Fruit fly (Drosophila melanogaster) whole organism, embryonic: ENCODE measurements around the gene CG10486.

Experiments
- Atf6 ChIP-seq: fragments of 200-800 bp; sonication (Bioruptor generic); IDR thresholded peaks from 2 replicates; pipeline ENCODE4 v1.3.6; 2022; ENCODE audit warnings: missing biosample characterization, missing genetic modification characterization
- BEAF-32 ChIP-seq: fragments of 200-800 bp; sonication (Bioruptor generic); optimal IDR thresholded peaks from 3 replicates; lab custom pipeline; 2017; ENCODE audit warnings: missing biosample characterization, missing genetic modification characterization, mild to moderate bottlenecking, moderate library complexity, missing genetic modification reagents
- CG13287 ChIP-seq: fragments of 200-800 bp; sonication (Bioruptor generic); IDR thresholded peaks from 2 replicates; pipeline ENCODE4 v1.3.6; 2022; ENCODE audit warnings: missing biosample characterization, missing genetic modification characterization; ENCODE audit not compliant: partially characterized antibody
- CG13424 ChIP-seq: fragments of 200-800 bp; sonication (Bioruptor generic); optimal IDR thresholded peaks from 2 replicates; lab custom pipeline; 2019; ENCODE audit warnings: missing biosample characterization, mild to moderate bottlenecking, missing genetic modification characterization, moderate library complexity
- CG14710 ChIP-seq: fragments of 200-800 bp; sonication (Bioruptor generic); optimal IDR thresholded peaks from 3 replicates; lab custom pipeline; 2019; ENCODE audit warnings: missing biosample characterization, mild to moderate bottlenecking, missing genetic modification characterization, moderate library complexity
- CG15269 ChIP-seq: fragments of 200-800 bp; sonication (Bioruptor generic); optimal IDR thresholded peaks from 2 replicates; lab custom pipeline; 2018; ENCODE audit warnings: missing biosample characterization, mild to moderate bottlenecking, missing genetic modification characterization, moderate library complexity
- CG15514 ChIP-seq: fragments of 200-800 bp; sonication (Bioruptor generic); optimal IDR thresholded peaks from 3 replicates; lab custom pipeline; 2017; ENCODE audit warnings: missing biosample characterization, missing genetic modification characterization, mild to moderate bottlenecking, moderate library complexity, missing genetic modification reagents
- CG1603 ChIP-seq: fragments of 200-800 bp; sonication (Bioruptor generic); optimal IDR thresholded peaks from 2 replicates; lab custom pipeline; 2019; ENCODE audit warnings: missing biosample characterization, mild to moderate bottlenecking, missing genetic modification characterization, moderate library complexity
- CG17829 ChIP-seq: fragments of 200-800 bp; optimal IDR thresholded peaks from 2 replicates; lab custom pipeline; 2019; ENCODE audit warnings: missing biosample characterization, mild to moderate bottlenecking, missing genetic modification characterization, moderate library complexity
- CG2116 ChIP-seq: fragments of 200-800 bp; sonication (Bioruptor generic); optimal IDR thresholded peaks from 3 replicates; lab custom pipeline; 2018; ENCODE audit warnings: missing biosample characterization, mild to moderate bottlenecking, missing genetic modification characterization
- CG33213 ChIP-seq: fragments of 200-800 bp; sonication (Bioruptor generic); optimal IDR thresholded peaks from 3 replicates; lab custom pipeline; 2016; ENCODE audit warnings: missing biosample characterization, missing genetic modification characterization
- CG4282 ChIP-seq: fragments of 200-800 bp; sonication (Bioruptor generic); optimal IDR thresholded peaks from 2 replicates; lab custom pipeline; 2016; ENCODE audit warnings: missing biosample characterization, missing genetic modification characterization
- CG4617 ChIP-seq: fragments of 200-800 bp; sonication (Bioruptor generic); optimal IDR thresholded peaks from 3 replicates; lab custom pipeline; 2016; ENCODE audit warnings: missing biosample characterization, missing genetic modification characterization, borderline replicate concordance
- CG9797 ChIP-seq: fragments of 200-800 bp; sonication (Bioruptor generic); optimal IDR thresholded peaks from 3 replicates; lab custom pipeline; 2018; ENCODE audit warnings: missing biosample characterization, mild to moderate bottlenecking, missing genetic modification characterization
- CHES-1-like ChIP-seq: fragments of 200-800 bp; sonication (Bioruptor generic); optimal IDR thresholded peaks from 2 replicates; lab custom pipeline; 2016; ENCODE audit warnings: missing biosample characterization, missing genetic modification characterization
- CoRest ChIP-seq: fragments of 200-800 bp; sonication (Bioruptor generic); optimal IDR thresholded peaks from 3 replicates; lab custom pipeline; 2018; ENCODE audit warnings: missing biosample characterization, mild to moderate bottlenecking, missing genetic modification characterization, moderate library complexity
- D ChIP-seq, 2 experiments: fragments of 200-800 bp in 1 of 2; fragments of >200 bp in 1 of 2; sonication (Bioruptor generic) in 1 of 2; optimal IDR thresholded peaks; 2 replicates in 1 of 2; 3 replicates in 1 of 2; lab custom pipeline; 2017; ENCODE audit warnings: mild to moderate bottlenecking in 1 of 2, missing biosample characterization in 1 of 2, missing genetic modification characterization in 1 of 2, missing genetic modification reagents in 1 of 2
- Dp ChIP-seq: fragments of 200-800 bp; sonication (Bioruptor generic); optimal IDR thresholded peaks from 2 replicates; lab custom pipeline; 2018; ENCODE audit warnings: missing biosample characterization, mild to moderate bottlenecking, missing genetic modification characterization, moderate library complexity
- E2f2 ChIP-seq: fragments of 200-800 bp; sonication (Bioruptor generic); IDR thresholded peaks from 2 replicates; pipeline ENCODE4 v1.3.6; 2022; ENCODE audit warnings: missing biosample characterization, missing genetic modification characterization
- H2.0 ChIP-seq: fragments of 200-800 bp; sonication (Bioruptor generic); IDR thresholded peaks from 2 replicates; pipeline ENCODE4 v1.3.6; 2022; ENCODE audit warnings: missing biosample characterization, missing genetic modification characterization
- Lhr ChIP-seq: fragments of 200-800 bp; sonication (Bioruptor generic); optimal IDR thresholded peaks from 3 replicates; lab custom pipeline; 2017; ENCODE audit warnings: mild to moderate bottlenecking, missing biosample characterization, missing genetic modification reagents, missing genetic modification characterization
- MBD-R2 ChIP-seq: fragments of 200-800 bp; sonication (Bioruptor generic); IDR thresholded peaks from 2 replicates; pipeline ENCODE4 v1.3.6; 2022; ENCODE audit warnings: missing biosample characterization, missing genetic modification characterization
- MESR4 ChIP-seq: fragments of 200-800 bp; sonication (Bioruptor generic); optimal IDR thresholded peaks from 2 replicates; lab custom pipeline; 2018; ENCODE audit warnings: missing biosample characterization, mild to moderate bottlenecking, missing genetic modification characterization, moderate library complexity
- Med ChIP-seq: fragments of 200-800 bp; sonication (Bioruptor generic); peaks from one replicate; lab custom pipeline; 2016; ENCODE audit warnings: missing biosample characterization, missing genetic modification characterization, mild to moderate bottlenecking, inconsistent platforms, moderate library complexity
- Myb ChIP-seq: fragments of 200-800 bp; sonication (Bioruptor generic); optimal IDR thresholded peaks from 2 replicates; lab custom pipeline; 2016; ENCODE audit warnings: missing biosample characterization, missing genetic modification characterization
- NK7.1 ChIP-seq: fragments of 200-800 bp; sonication (Bioruptor generic); optimal IDR thresholded peaks from 3 replicates; lab custom pipeline; 2016; ENCODE audit warnings: missing biosample characterization, missing genetic modification characterization
- Nf-YC ChIP-seq: fragments of 200-800 bp; optimal IDR thresholded peaks from 3 replicates; lab custom pipeline; 2019; ENCODE audit warnings: missing biosample characterization, mild to moderate bottlenecking, missing genetic modification characterization, moderate library complexity
- Pdp1 ChIP-seq, 2 experiments: fragments of 200-800 bp; sonication (Bioruptor generic); optimal IDR thresholded peaks; 3 replicates each; lab custom pipeline; 2016; ENCODE audit warnings: missing biosample characterization in 2 of 2, missing genetic modification characterization in 2 of 2, mild to moderate bottlenecking in 1 of 2, moderate library complexity in 1 of 2
- Rfx ChIP-seq: fragments of 200-800 bp; sonication (Bioruptor generic); IDR thresholded peaks from 2 replicates; pipeline ENCODE4 v1.3.6; 2022; ENCODE audit warnings: missing biosample characterization, missing genetic modification characterization
- Side ChIP-seq: fragments of 200-800 bp; sonication (Bioruptor generic); optimal IDR thresholded peaks from 2 replicates; lab custom pipeline; 2016; ENCODE audit warnings: missing biosample characterization, missing genetic modification characterization
- Sin3A ChIP-seq: fragments of >200 bp; optimal IDR thresholded peaks from 2 replicates; lab custom pipeline; 2018
- YL-1 ChIP-seq: fragments of 200-800 bp; sonication (Bioruptor generic); optimal IDR thresholded peaks from 3 replicates; lab custom pipeline; 2017; ENCODE audit warnings: missing biosample characterization, mild to moderate bottlenecking, missing genetic modification characterization
- az2 ChIP-seq: fragments of 200-800 bp; sonication (Bioruptor generic); optimal IDR thresholded peaks from 3 replicates; lab custom pipeline; 2016; ENCODE audit warnings: missing biosample characterization, missing genetic modification characterization
- ci ChIP-seq: fragments of 200-800 bp; sonication (Bioruptor generic); IDR thresholded peaks from 3 replicates; pipeline ENCODE4 v1.3.6; 2022; ENCODE audit warnings: missing biosample characterization, missing genetic modification characterization
- crp ChIP-seq, 2 experiments: fragments of 200-800 bp; sonication (Bioruptor generic); optimal IDR thresholded peaks; 2 replicates in 1 of 2; 3 replicates in 1 of 2; lab custom pipeline; 2017; ENCODE audit warnings: missing biosample characterization in 2 of 2, missing genetic modification characterization in 2 of 2, mild to moderate bottlenecking in 1 of 2, moderate library complexity in 1 of 2
- eyg ChIP-seq: fragments of 200-800 bp; sonication (Bioruptor generic); optimal IDR thresholded peaks from 3 replicates; lab custom pipeline; 2016; ENCODE audit warnings: missing biosample characterization, missing genetic modification characterization
- gfzf ChIP-seq: fragments of 200-800 bp; sonication (Bioruptor generic); optimal IDR thresholded peaks from 2 replicates; lab custom pipeline; 2016; ENCODE audit warnings: missing biosample characterization, mild to moderate bottlenecking, missing genetic modification characterization, moderate library complexity
- lab ChIP-seq: fragments of 200-800 bp; sonication (Bioruptor generic); optimal IDR thresholded peaks from 3 replicates; lab custom pipeline; 2017; ENCODE audit warnings: missing biosample characterization, missing genetic modification characterization, mild to moderate bottlenecking, moderate library complexity, missing genetic modification reagents
- lola ChIP-seq, 3 experiments: fragments of >200 bp in 2 of 3; fragments of 200-800 bp in 1 of 3; sonication (Bioruptor generic) in 1 of 3; optimal IDR thresholded peaks; 2 replicates each; lab custom pipeline; 2017 to 2019; ENCODE audit warnings: missing biosample characterization in 3 of 3, missing genetic modification characterization in 3 of 3, mild to moderate bottlenecking in 1 of 3, moderate library complexity in 1 of 3
- phol ChIP-seq: fragments of 200-800 bp; sonication (Bioruptor generic); optimal IDR thresholded peaks from 3 replicates; lab custom pipeline; 2018; ENCODE audit warnings: missing biosample characterization, mild to moderate bottlenecking, missing genetic modification characterization, moderate library complexity
- pzg ChIP-seq: fragments of 200-800 bp; sonication (Bioruptor generic); optimal IDR thresholded peaks from 3 replicates; lab custom pipeline; 2018; ENCODE audit warnings: missing biosample characterization, mild to moderate bottlenecking, missing genetic modification characterization, moderate library complexity
- row ChIP-seq: fragments of 200-800 bp; sonication (Bioruptor generic); IDR thresholded peaks from 3 replicates; pipeline ENCODE4 v1.3.6; 2022; ENCODE audit warnings: missing biosample characterization, missing genetic modification characterization
- sens ChIP-seq: fragments of 200-800 bp; sonication (Bioruptor generic); peaks from one replicate; lab custom pipeline; 2016; ENCODE audit warnings: missing biosample characterization, missing genetic modification characterization
- stwl ChIP-seq: fragments of 200-800 bp; sonication (Bioruptor generic); optimal IDR thresholded peaks from 3 replicates; lab custom pipeline; 2018; ENCODE audit warnings: missing biosample characterization, mild to moderate bottlenecking, missing genetic modification characterization, moderate library complexity
- tgo ChIP-seq: fragments of 200-800 bp; sonication (Bioruptor generic); IDR thresholded peaks from 3 replicates; pipeline ENCODE4 v1.3.6; 2022; ENCODE audit warnings: missing biosample characterization, missing genetic modification characterization
- trem ChIP-seq: fragments of 200-800 bp; optimal IDR thresholded peaks from 3 replicates; lab custom pipeline; 2019; ENCODE audit warnings: missing biosample characterization, mild to moderate bottlenecking, missing genetic modification characterization, moderate library complexity
- yki ChIP-seq: fragments of >200 bp; optimal IDR thresholded peaks from 3 replicates; lab custom pipeline; 2018

CG10486 gene

DNA sequence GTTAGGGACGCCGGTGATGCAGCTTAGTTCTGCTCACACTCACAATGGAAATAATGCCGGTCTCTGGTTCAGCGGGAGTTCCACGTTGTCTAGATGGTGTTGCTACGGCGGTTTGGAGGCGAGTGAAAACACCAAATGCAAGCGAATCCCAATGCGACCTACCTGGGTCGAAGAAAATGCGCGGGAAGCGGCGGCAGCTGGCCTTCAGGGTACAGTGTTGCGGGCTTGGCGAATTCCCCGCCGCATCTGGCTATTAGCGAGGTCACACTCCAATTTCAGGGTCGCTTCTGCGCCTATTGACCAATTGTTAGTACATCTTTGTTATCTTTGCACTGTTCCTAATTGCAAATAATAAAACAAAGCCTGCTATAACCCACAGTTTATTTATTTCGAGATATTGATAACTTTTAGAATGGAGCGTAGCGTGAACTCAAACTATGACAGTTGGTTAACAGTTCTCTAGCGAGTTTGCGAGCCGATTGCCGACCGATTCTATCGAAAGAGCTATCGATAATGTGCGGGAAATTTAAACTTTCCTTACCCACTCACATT, 25.9 kb upstream of the CG10486 start, which contains the start of gene Rcc1 (continued):
- no peak for TF ChIP-seq lab (GFP tag; lab: Kevin White, UChicago)
- TF ChIP-seq CHES-1-like (GFP tag; lab: Kevin White, UChicago): peak; percentile 23
- TF ChIP-seq yki (lab: Kevin White, UChicago): no peak
- 0 out of 3 replicates have a peak, but pooled peaks have one; percentile 15 for TF ChIP-seq ci (GFP tag; lab: Robert Waterston, UW)
- no peak for TF ChIP-seq tgo (GFP tag; lab: Robert Waterston, UW)
- TF ChIP-seq NK7.1: no peak
- TF ChIP-seq CG13424 (tag; lab: Kevin White, UChicago): no peak
- TF ChIP-seq D (optimal IDR thresholded peaks at IDR 0.05; lab: Kevin White, UChicago): peak; percentile 72
- no peak for TF ChIP-seq D (GFP tag; optimal IDR thresholded peaks at IDR 0.05; lab: Kevin White, UChicago)
- TF ChIP-seq, all 482 proteins: peak for 142

dm6 chr3L:5927536-5927935, 21.0 kb upstream of the CG10486 start:
- peak; percentile 17 for TF ChIP-seq MESR4
- TF ChIP-seq Dp (GFP tag; lab: Kevin White, UChicago): peak; percentile 46
- peak; percentile 11; the same call in 1 of the 2 replicates for TF ChIP-seq Rfx (GFP tag; lab: Robert Waterston, UW)
- peak; percentile 51 for TF ChIP-seq CG2116
- peak; percentile 6 for TF ChIP-seq Sin3A (lab: Kevin White, UChicago)
- no peak for TF ChIP-seq CG4282 (GFP tag; lab: Kevin White, UChicago)
- peak; percentile 15; the same call in 1 of the 2 replicates for TF ChIP-seq Atf6
- TF ChIP-seq sens (GFP tag; lab: Kevin White, UChicago): peak; percentile 78
- peak; percentile 2 for TF ChIP-seq Lhr (GFP tag; lab: Kevin White, UChicago)
- peak; percentile 53 for TF ChIP-seq CG9797 (GFP tag; lab: Kevin White, UChicago)
- peak; percentile 82 for TF ChIP-seq Myb (GFP tag; lab: Kevin White, UChicago)
- TF ChIP-seq lola (GFP tag; optimal IDR thresholded peaks at IDR 0.05; lab: Kevin White, UChicago): no peak
- no peak for TF ChIP-seq Pdp1 (GFP tag; optimal IDR thresholded peaks at IDR 0.05; lab: Kevin White, UChicago)
- TF ChIP-seq CG13287 (GFP tag; lab: Robert Waterston, UW): peak; percentile 13; the same call in 1 of the 2 replicates
- peak; percentile 8 for TF ChIP-seq CG14710 (tag; lab: Kevin White, UChicago)
- TF ChIP-seq Side (GFP tag; lab: Kevin White, UChicago): no peak
- TF ChIP-seq Nf-YC (tag; lab: Kevin White, UChicago): peak; percentile 2
- 0 out of 2 replicates have a peak, but pooled peaks have one; percentile 23 for TF ChIP-seq H2.0 (GFP tag; lab: Robert Waterston, UW)
- TF ChIP-seq BEAF-32: peak; percentile 19
- peak in 1 of 2 experiments; percentile 33 for TF ChIP-seq crp (GFP tag; optimal IDR thresholded peaks at IDR 0.05; lab: Kevin White, UChicago)
- peak; percentile 14 for TF ChIP-seq CG4617 (GFP tag; lab: Kevin White, UChicago)
- peak; percentile 57 for TF ChIP-seq E2f2 (GFP tag; lab: Robert Waterston, UW)
- TF ChIP-seq CG1603 (tag; lab: Kevin White, UChicago): peak; percentile 24
- TF ChIP-seq CG33213 (GFP tag; lab: Kevin White, UChicago): peak; percentile 36
- TF ChIP-seq row (GFP tag; lab: Robert Waterston, UW): peak; percentile 29; the same call in 1 of the 3 replicates
- TF ChIP-seq stwl (tag; lab: Kevin White, UChicago): peak; percentile 90
- TF ChIP-seq CG17829 (tag; lab: Kevin White, UChicago): peak; percentile 8
- no peak for TF ChIP-seq az2 (GFP tag; lab: Kevin White, UChicago)
- TF ChIP-seq YL-1 (GFP tag; lab: Kevin White, UChicago): peak; percentile 34
- TF ChIP-seq Med (GFP tag; lab: Kevin White, UChicago): peak; percentile 30
- peak; percentile 24 for TF ChIP-seq phol
- no peak for TF ChIP-seq eyg
- peak; percentile 17 for TF ChIP-seq CoRest (tag; lab: Kevin White, UChicago)
- TF ChIP-seq CG15514 (GFP tag; lab: Kevin White, UChicago): peak; percentile 87
- peak; percentile 76 for TF ChIP-seq gfzf (GFP tag; lab: Kevin White, UChicago)
- TF ChIP-seq CG15269 (tag; lab: Kevin White, UChicago): no peak
- TF ChIP-seq trem: peak; percentile 42
- peak; percentile 53; the same call in 1 of the 2 replicates for TF ChIP-seq MBD-R2 (GFP tag; lab: Robert Waterston, UW)
- peak; percentile 34 for TF ChIP-seq pzg (GFP tag; lab: Kevin White, UChicago)
